Worm (Caenorhabditis elegans): Measurements from ENCODE around the gene T19A5.3.

Gene T19A5.3

ce11 chrV:8943963-8944362 is at the start of gene T19A5.3:
Gene T19A5.3 (minus strand): TSS chrV:8944063.
- TF ChIP-seq tra-4 (tag; optimal IDR thresholded peaks at IDR 0.05) (no peak), ama-1 (optimal IDR thresholded peaks at IDR 0.05) (no peak), pes-1 (GFP tag; IDR thresholded peaks at IDR 0.05) (no peak), scrt-1 (GFP tag; IDR thresholded peaks at IDR 0.05) (no peak), aly-1 (tag; optimal IDR thresholded peaks at IDR 0.05) (no peak), flt-1 (GFP tag; IDR thresholded peaks at IDR 0.05) (no peak), tbx-37 (GFP tag; conservative IDR thresholded peaks at IDR 0.05) (no peak), ceh-13 (GFP tag; optimal IDR thresholded peaks at IDR 0.05) (no peak), ceh-36 (tag; optimal IDR thresholded peaks at IDR 0.05) (no peak), B0310.2 (tag; optimal IDR thresholded peaks at IDR 0.05) (no peak), hnd-1 (tag; optimal IDR thresholded peaks at IDR 0.05) (no peak), sea-1 (GFP tag; conservative IDR thresholded peaks at IDR 0.05) (no peak), tbx-11 (GFP tag; IDR thresholded peaks at IDR 0.05) (no peak), hmg-4 (GFP tag; optimal IDR thresholded peaks at IDR 0.05) (no peak), hmbx-1 (tag; optimal IDR thresholded peaks at IDR 0.05) (no peak), ets-7 (tag; optimal IDR thresholded peaks at IDR 0.05) (no peak), F13C5.2 (tag; optimal IDR thresholded peaks at IDR 0.05) (no peak)

ce11 chrV:8991679-8992078 is 47.8 kb upstream of the T19A5.3 start, which contains the start of gene F59E11.6:
Gene F59E11.6 (plus strand): TSS chrV:8991789.
- no peak for TF ChIP-seq tbx-37 (GFP tag; conservative IDR thresholded peaks at IDR 0.05)
- no peak for TF ChIP-seq sea-1 (GFP tag; conservative IDR thresholded peaks at IDR 0.05)
- no peak for TF ChIP-seq tbx-11 (GFP tag; IDR thresholded peaks at IDR 0.05)
- no peak for TF ChIP-seq aly-1 (tag; optimal IDR thresholded peaks at IDR 0.05)
- no peak for TF ChIP-seq flt-1 (GFP tag; IDR thresholded peaks at IDR 0.05)
- no peak for TF ChIP-seq hmg-4 (GFP tag; optimal IDR thresholded peaks at IDR 0.05)
- no peak for TF ChIP-seq ama-1 (optimal IDR thresholded peaks at IDR 0.05)
- TF ChIP-seq F13C5.2 (tag; optimal IDR thresholded peaks at IDR 0.05), result no peak
- no peak for TF ChIP-seq pes-1 (GFP tag; IDR thresholded peaks at IDR 0.05)
- no peak for TF ChIP-seq scrt-1 (GFP tag; IDR thresholded peaks at IDR 0.05)
- TF ChIP-seq hnd-1 (tag; optimal IDR thresholded peaks at IDR 0.05), result no peak

ce11 chrV:8990194-8990649 is 46.4 kb upstream of the T19A5.3 start, which contains the start of gene F59E11.7:
Gene F59E11.7 (plus strand): TSS chrV:8990244.
- TF ChIP-seq aly-1 (tag; optimal IDR thresholded peaks at IDR 0.05), result no peak
- no peak for TF ChIP-seq flt-1 (GFP tag; IDR thresholded peaks at IDR 0.05)
- TF ChIP-seq tbx-37 (GFP tag; conservative IDR thresholded peaks at IDR 0.05), result no peak
- TF ChIP-seq hnd-1 (tag; optimal IDR thresholded peaks at IDR 0.05), result no peak
- TF ChIP-seq tra-4 (tag; optimal IDR thresholded peaks at IDR 0.05), result no peak
- no peak for TF ChIP-seq tbx-11 (GFP tag; IDR thresholded peaks at IDR 0.05)
- no peak for TF ChIP-seq ceh-36 (tag; optimal IDR thresholded peaks at IDR 0.05)
- TF ChIP-seq hmbx-1 (tag; optimal IDR thresholded peaks at IDR 0.05), result no peak
- no peak for TF ChIP-seq pes-1 (GFP tag; IDR thresholded peaks at IDR 0.05)
- TF ChIP-seq ama-1 (optimal IDR thresholded peaks at IDR 0.05), result no peak

ce11 chrV:8988104-8988503 is 44.2 kb upstream of the T19A5.3 start, which contains the start of gene str-87:
Gene str-87 (minus strand): TSS chrV:8988204.
- TF ChIP-seq hnd-1 (tag; optimal IDR thresholded peaks at IDR 0.05) (no peak), pes-1 (GFP tag; IDR thresholded peaks at IDR 0.05) (no peak), ceh-36 (tag; optimal IDR thresholded peaks at IDR 0.05) (no peak), B0310.2 (tag; optimal IDR thresholded peaks at IDR 0.05) (no peak), F13C5.2 (tag; optimal IDR thresholded peaks at IDR 0.05) (no peak), tra-4 (tag; optimal IDR thresholded peaks at IDR 0.05) (no peak), aly-1 (tag; optimal IDR thresholded peaks at IDR 0.05) (no peak), sea-1 (GFP tag; conservative IDR thresholded peaks at IDR 0.05) (no peak), tbx-11 (GFP tag; IDR thresholded peaks at IDR 0.05) (no peak), hmbx-1 (tag; optimal IDR thresholded peaks at IDR 0.05) (no peak), scrt-1 (GFP tag; IDR thresholded peaks at IDR 0.05) (no peak), hmg-4 (GFP tag; optimal IDR thresholded peaks at IDR 0.05) (no peak), flt-1 (GFP tag; IDR thresholded peaks at IDR 0.05) (no peak), ets-7 (tag; optimal IDR thresholded peaks at IDR 0.05) (no peak), ceh-13 (GFP tag; optimal IDR thresholded peaks at IDR 0.05) (no peak), tbx-37 (GFP tag; conservative IDR thresholded peaks at IDR 0.05) (no peak), ama-1 (optimal IDR thresholded peaks at IDR 0.05) (no peak)

ce11 chrV:8985740-8986139 is 41.9 kb upstream of the T19A5.3 start, which contains the start of gene str-85:
Gene str-85 (minus strand): TSS chrV:8985840.
- no peak for TF ChIP-seq B0310.2 (tag; optimal IDR thresholded peaks at IDR 0.05)

ce11 chrV:8984783-8985182 is 40.9 kb upstream of the T19A5.3 start:
- TF ChIP-seq F13C5.2 (tag; optimal IDR thresholded peaks at IDR 0.05), result no peak

ce11 chrV:8983604-8984003 is 39.7 kb upstream of the T19A5.3 start, which contains the start of gene str-86:
Gene str-86 (minus strand): TSS chrV:8983704.
- TF ChIP-seq aly-1 (tag; optimal IDR thresholded peaks at IDR 0.05) (no peak), tbx-37 (GFP tag; conservative IDR thresholded peaks at IDR 0.05) (no peak), hmbx-1 (tag; optimal IDR thresholded peaks at IDR 0.05) (no peak), hnd-1 (tag; optimal IDR thresholded peaks at IDR 0.05) (no peak), ceh-36 (tag; optimal IDR thresholded peaks at IDR 0.05) (no peak), B0310.2 (tag; optimal IDR thresholded peaks at IDR 0.05) (no peak), ama-1 (optimal IDR thresholded peaks at IDR 0.05) (no peak), tbx-11 (GFP tag; IDR thresholded peaks at IDR 0.05) (no peak), F13C5.2 (tag; optimal IDR thresholded peaks at IDR 0.05) (no peak), scrt-1 (GFP tag; IDR thresholded peaks at IDR 0.05) (no peak), hmg-4 (GFP tag; optimal IDR thresholded peaks at IDR 0.05) (no peak), sea-1 (GFP tag; conservative IDR thresholded peaks at IDR 0.05) (no peak), pes-1 (GFP tag; IDR thresholded peaks at IDR 0.05) (no peak), tra-4 (tag; optimal IDR thresholded peaks at IDR 0.05) (no peak)

ce11 chrV:8980845-8981244 is 37.0 kb upstream of the T19A5.3 start, which contains the start of gene str-84:
Gene str-84 (minus strand): TSS chrV:8980945.
- TF ChIP-seq sea-1 (GFP tag; conservative IDR thresholded peaks at IDR 0.05), result no peak
